Worm (Caenorhabditis elegans) whole organism, L4/young adult: ENCODE measurements around the gene C08F1.12.

Experiments
- W03F9.2 ChIP-seq: fragments of 150-350 bp; optimal IDR thresholded peaks from 2 replicates; lab custom pipeline; 2014; ENCODE audit warnings: missing biosample characterization, missing genetic modification characterization
- him-1 ChIP-seq: sonication (generic microtip); optimal IDR thresholded peaks from 2 replicates; lab custom pipeline; 2016; ENCODE audit warnings: missing genotype, missing genetic modification reagents, missing genetic modification characterization, missing compliant biosample characterization

DNA sequence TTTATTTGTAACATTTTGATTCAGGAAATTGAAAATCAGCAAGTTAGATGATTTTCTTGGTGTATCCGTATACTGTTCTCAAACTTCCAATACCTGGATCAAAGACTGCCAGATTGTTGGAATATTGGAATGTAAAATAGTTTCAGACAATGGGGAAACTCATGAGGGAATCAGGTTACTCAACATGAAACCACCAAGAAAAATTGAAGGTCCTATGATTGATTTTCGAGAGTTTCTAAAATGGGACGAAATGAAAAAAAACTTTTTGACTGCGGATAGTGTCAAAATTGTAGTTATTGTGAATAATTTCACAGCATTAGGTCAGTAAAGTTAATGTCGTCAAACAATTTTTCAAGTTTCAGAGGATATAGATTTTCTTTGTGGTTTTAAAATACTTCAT lies 34.5 kb downstream of the C08F1.12 start, which contains the start of gene math-3:
- no peak for TF ChIP-seq W03F9.2 (tag; lab: Kevin White, UChicago)
- TF ChIP-seq him-1: no peak
